Fruit fly (Drosophila melanogaster): ENCODE measurements around the gene gwl.

gwl gene

dm6 chr3R:18743270-18743922 lies 2.8 kb upstream of the gwl start, which contains the start of gene Mekk1 (continued):
- TF ChIP-seq Poxn (GFP tag; IDR thresholded peaks at IDR 0.05): no peak
- TF ChIP-seq Dll (GFP tag; IDR thresholded peaks at IDR 0.05; ENCODE audit: partially characterized antibody): peak; percentile 77
- no peak for TF ChIP-seq fru (optimal IDR thresholded peaks at IDR 0.05)
- no peak for TF ChIP-seq CG15696 (tag; optimal IDR thresholded peaks at IDR 0.05)
- TF ChIP-seq CG10147 (GFP tag; optimal IDR thresholded peaks at IDR 0.05): peak; percentile 67
- peak; percentile 94 for TF ChIP-seq E2f2 (GFP tag; IDR thresholded peaks at IDR 0.05)
- peak; percentile 40 for TF ChIP-seq Abd-B (GFP tag; optimal IDR thresholded peaks at IDR 0.05)
- no peak for TF ChIP-seq mirr (GFP tag; optimal IDR thresholded peaks at IDR 0.05)
- TF ChIP-seq CG11504 (tag; optimal IDR thresholded peaks at IDR 0.05): peak; percentile 59
- TF ChIP-seq Vsx1 (GFP tag; optimal IDR thresholded peaks at IDR 0.05): no peak
- TF ChIP-seq Opbp (GFP tag; IDR thresholded peaks at IDR 0.05; ENCODE audit: partially characterized antibody): no peak; the same call in 2 of the 3 replicates
- no peak for TF ChIP-seq Max (GFP tag; optimal IDR thresholded peaks at IDR 0.05)
- no peak for TF ChIP-seq H2.0 (GFP tag; IDR thresholded peaks at IDR 0.05)
- TF ChIP-seq lola (GFP tag; optimal IDR thresholded peaks at IDR 0.05): peak in 1 of 3 experiments; percentile 30
- TF ChIP-seq gt (GFP tag; IDR thresholded peaks at IDR 0.05): no peak
- TF ChIP-seq CG4424 (GFP tag; optimal IDR thresholded peaks at IDR 0.05): peak; percentile 54
- TF ChIP-seq Dek (tag; optimal IDR thresholded peaks at IDR 0.05): peak; percentile 59
- no peak for TF ChIP-seq CG16779 (GFP tag; IDR thresholded peaks at IDR 0.05)
- no peak for TF ChIP-seq CG6175 (GFP tag; IDR thresholded peaks at IDR 0.05)
- TF ChIP-seq CG8924 (tag; optimal IDR thresholded peaks at IDR 0.05): peak; percentile 2
- TF ChIP-seq rib (GFP tag; IDR thresholded peaks at IDR 0.05): no peak
- peak; percentile 60; the same call in 1 of the 2 replicates for TF ChIP-seq slbo (GFP tag; IDR thresholded peaks at IDR 0.05)
- TF ChIP-seq CG9817 (tag; optimal IDR thresholded peaks at IDR 0.05): peak; percentile 60
- TF ChIP-seq amos (GFP tag; IDR thresholded peaks at IDR 0.05; ENCODE audit: partially characterized antibody): peak; percentile 52
- TF ChIP-seq fd96Cb (tag; optimal IDR thresholded peaks at IDR 0.05): no peak
- no peak for TF ChIP-seq Hr39 (optimal IDR thresholded peaks at IDR 0.05)
- no peak for TF ChIP-seq Ada2b (GFP tag; IDR thresholded peaks at IDR 0.05)
- no peak for TF ChIP-seq salm (tag; optimal IDR thresholded peaks at IDR 0.05)
- no peak for TF ChIP-seq Mad (GFP tag; optimal IDR thresholded peaks at IDR 0.05)
- peak; percentile 47 for TF ChIP-seq nmo (GFP tag; optimal IDR thresholded peaks at IDR 0.05)
- no peak for TF ChIP-seq D (optimal IDR thresholded peaks at IDR 0.05)
- TF ChIP-seq D (GFP tag; optimal IDR thresholded peaks at IDR 0.05): no peak
- no peak for TF ChIP-seq CG18764 (GFP tag; optimal IDR thresholded peaks at IDR 0.05)
- TF ChIP-seq usp (GFP tag; optimal IDR thresholded peaks at IDR 0.05): no peak
- TF ChIP-seq Dip2 (GFP tag; IDR thresholded peaks at IDR 0.05): no peak
- no peak for TF ChIP-seq ftz-f1 (GFP tag; optimal IDR thresholded peaks at IDR 0.05)
- TF ChIP-seq bcd (GFP tag; optimal IDR thresholded peaks at IDR 0.05): peak; percentile 25
- TF ChIP-seq CG5953 (GFP tag; IDR thresholded peaks at IDR 0.05): no peak
- no peak for TF ChIP-seq abd-A (tag; optimal IDR thresholded peaks at IDR 0.05)
- no peak for TF ChIP-seq fd3F (GFP tag; optimal IDR thresholded peaks at IDR 0.05)
- TF ChIP-seq CG31441 (GFP tag; IDR thresholded peaks at IDR 0.05): no peak
- no peak for TF ChIP-seq lov (optimal IDR thresholded peaks at IDR 0.05)
- no peak for TF ChIP-seq lov (GFP tag; IDR thresholded peaks at IDR 0.05)
- 0 out of 2 replicates have a peak, but pooled peaks have one; percentile 27 for TF ChIP-seq CG31224 (GFP tag; IDR thresholded peaks at IDR 0.05)
- no peak for TF ChIP-seq CG6254 (GFP tag; optimal IDR thresholded peaks at IDR 0.05)
- TF ChIP-seq tio (GFP tag; optimal IDR thresholded peaks at IDR 0.05): no peak
- TF ChIP-seq gce (GFP tag; IDR thresholded peaks at IDR 0.05): no peak
- no peak for TF ChIP-seq Hand (GFP tag; optimal IDR thresholded peaks at IDR 0.05)
- TF ChIP-seq Adf1 (GFP tag; IDR thresholded peaks at IDR 0.05): no peak
- peak; percentile 27 for TF ChIP-seq Sin3A (optimal IDR thresholded peaks at IDR 0.05)
- TF ChIP-seq CG12299 (tag; optimal IDR thresholded peaks at IDR 0.05): no peak
- TF ChIP-seq HLH3B (GFP tag; IDR thresholded peaks at IDR 0.05): no peak
